Fruit fly (Drosophila melanogaster) whole organism, wandering third instar larva: ENCODE data around the gene CG42354.

ENCODE experiments used
- Abd-B ChIP-seq: fragments of >200 bp; optimal IDR thresholded peaks from 2 replicates; lab custom pipeline; 2017; ENCODE audit warnings: missing biosample characterization, missing genetic modification characterization
- CG32264 ChIP-seq: fragments of 200-800 bp; sonication (Bioruptor generic); optimal IDR thresholded peaks from 2 replicates; lab custom pipeline; 2016; ENCODE audit warnings: missing biosample characterization, missing genetic modification characterization
- CG9705 ChIP-seq: fragments of 200-800 bp; sonication (Bioruptor generic); optimal IDR thresholded peaks from 2 replicates; lab custom pipeline; 2018; ENCODE audit warnings: missing biosample characterization, mild to moderate bottlenecking, missing genetic modification characterization
- CrebA ChIP-seq: fragments of 200-800 bp; sonication (Bioruptor generic); optimal IDR thresholded peaks from 2 replicates; lab custom pipeline; 2016; ENCODE audit warnings: missing biosample characterization, mild to moderate bottlenecking, missing genetic modification characterization, borderline replicate concordance
- Dfd ChIP-seq: fragments of >200 bp; optimal IDR thresholded peaks from 2 replicates; lab custom pipeline; 2017; ENCODE audit warnings: missing biosample characterization, missing genetic modification characterization
- Dif ChIP-seq: fragments of 200-275, 200-300 bp; sonication (Bioruptor generic); optimal IDR thresholded peaks from 2 replicates; lab custom pipeline; 2018; ENCODE audit warnings: missing biosample characterization, missing genetic modification characterization; ENCODE audit not compliant: partially characterized antibody
- GATAd ChIP-seq: sonication (Bioruptor generic); optimal IDR thresholded peaks from 2 replicates; lab custom pipeline; 2016; ENCODE audit warnings: missing biosample characterization, missing genetic modification characterization
- HLH106 ChIP-seq: fragments of 200-800 bp; optimal IDR thresholded peaks from 3 replicates; lab custom pipeline; 2019; ENCODE audit warnings: missing biosample characterization, mild to moderate bottlenecking, missing genetic modification characterization, moderate library complexity
- Hnf4 ChIP-seq: fragments of 200-800 bp; sonication (Bioruptor generic); optimal IDR thresholded peaks from 2 replicates; lab custom pipeline; 2016; ENCODE audit warnings: missing biosample characterization, mild to moderate bottlenecking, missing genetic modification characterization
- Hr78 ChIP-seq: fragments of >200 bp; optimal IDR thresholded peaks from 2 replicates; lab custom pipeline; 2017; ENCODE audit warnings: missing biosample characterization, missing genetic modification characterization
- Hr83 ChIP-seq: fragments of 200-300 bp; sonication (Bioruptor generic); optimal IDR thresholded peaks from 2 replicates; lab custom pipeline; 2016; ENCODE audit warnings: missing biosample characterization, mild to moderate bottlenecking, missing genetic modification characterization, moderate library complexity; ENCODE audit not compliant: poor library complexity, severe bottlenecking
- Jra ChIP-seq: sonication (Bioruptor generic); optimal IDR thresholded peaks from 2 replicates; lab custom pipeline; 2016; ENCODE audit warnings: missing biosample characterization, missing genetic modification characterization
- Mio ChIP-seq: sonication (Bioruptor generic); optimal IDR thresholded peaks from 2 replicates; lab custom pipeline; 2016; ENCODE audit warnings: missing biosample characterization, missing genetic modification characterization
- Myc ChIP-seq: fragments of >200 bp; optimal IDR thresholded peaks from 2 replicates; lab custom pipeline; 2017
- N ChIP-seq: fragments of >200 bp; optimal IDR thresholded peaks from 2 replicates; lab custom pipeline; 2018; ENCODE audit warnings: missing biosample characterization, missing external identifiers, missing genetic modification characterization
- OdsH ChIP-seq: fragments of 200-800 bp; sonication (Bioruptor generic); optimal IDR thresholded peaks from 2 replicates; lab custom pipeline; 2016; ENCODE audit warnings: missing biosample characterization, mild to moderate bottlenecking, missing genetic modification characterization
- Rel ChIP-seq, 2 experiments: fragments of 200-800 bp; sonication (Bioruptor generic) in 1 of 2; optimal IDR thresholded peaks; 2 replicates in 1 of 2; 3 replicates in 1 of 2; lab custom pipeline; 2016 to 2019; ENCODE audit warnings: mild to moderate bottlenecking in 2 of 2, missing biosample characterization in 2 of 2, missing genetic modification characterization in 2 of 2, moderate library complexity in 1 of 2
- Sp1 ChIP-seq: fragments of 200-800 bp; sonication (Bioruptor generic); optimal IDR thresholded peaks from 3 replicates; lab custom pipeline; 2019; ENCODE audit warnings: missing biosample characterization, mild to moderate bottlenecking, missing genetic modification characterization, moderate library complexity
- Vsx2 ChIP-seq: fragments of 200-300, 225-300 bp; sonication (Bioruptor generic); optimal IDR thresholded peaks from 2 replicates; lab custom pipeline; 2018; ENCODE audit warnings: missing biosample characterization, missing genetic modification characterization; ENCODE audit not compliant: partially characterized antibody
- br ChIP-seq: fragments of 200-800 bp; sonication (Bioruptor generic); optimal IDR thresholded peaks from 2 replicates; lab custom pipeline; 2016; ENCODE audit warnings: missing biosample characterization, missing genetic modification characterization
- brk ChIP-seq: fragments of 200-800 bp; sonication (Bioruptor generic); optimal IDR thresholded peaks from 2 replicates; lab custom pipeline; 2016; ENCODE audit warnings: missing biosample characterization, mild to moderate bottlenecking, missing genetic modification characterization
- dl ChIP-seq, 2 experiments: fragments of 175-275, 200-275 bp in 1 of 2; fragments of 200-275 bp in 1 of 2; sonication (Bioruptor generic); optimal IDR thresholded peaks; lab custom pipeline; 2018; ENCODE audit warnings: mild to moderate bottlenecking in 2 of 2, missing biosample characterization in 2 of 2, missing genetic modification characterization in 2 of 2, moderate library complexity in 2 of 2; ENCODE audit not compliant: partially characterized antibody in 2 of 2, insufficient read depth in 1 of 2
- dmrt93B ChIP-seq: fragments of 200-800 bp; sonication (Bioruptor generic); optimal IDR thresholded peaks from 2 replicates; lab custom pipeline; 2018; ENCODE audit warnings: missing biosample characterization, mild to moderate bottlenecking, missing genetic modification characterization
- dsf ChIP-seq: sonication (Bioruptor generic); optimal IDR thresholded peaks from 2 replicates; lab custom pipeline; 2016; ENCODE audit warnings: missing biosample characterization, missing genetic modification characterization, borderline replicate concordance
- ey ChIP-seq: fragments of 200-800 bp; sonication (Bioruptor generic); optimal IDR thresholded peaks from 2 replicates; lab custom pipeline; 2016; ENCODE audit warnings: missing biosample characterization, missing genetic modification characterization
- foxo ChIP-seq, 2 experiments: fragments of 200-800 bp; sonication (Bioruptor generic); optimal IDR thresholded peaks; 2 replicates in 1 of 2; 3 replicates in 1 of 2; lab custom pipeline; 2016 to 2017; ENCODE audit warnings: missing biosample characterization in 2 of 2, missing genetic modification characterization in 2 of 2
- fru ChIP-seq: fragments of 200-800 bp; sonication (Bioruptor generic); optimal IDR thresholded peaks from 3 replicates; lab custom pipeline; 2016; ENCODE audit warnings: missing biosample characterization, mild to moderate bottlenecking, missing genetic modification characterization
- h ChIP-seq: fragments of 200-800 bp; sonication (Bioruptor generic); optimal IDR thresholded peaks from 3 replicates; lab custom pipeline; 2016; ENCODE audit warnings: missing biosample characterization, mild to moderate bottlenecking, missing genetic modification characterization
- jim ChIP-seq: fragments of 175-275, 200-325 bp; sonication (Bioruptor generic); optimal IDR thresholded peaks from 2 replicates; lab custom pipeline; 2016; ENCODE audit warnings: missing biosample characterization, mild to moderate bottlenecking, missing genetic modification characterization
- lola ChIP-seq: fragments of >200 bp; optimal IDR thresholded peaks from 2 replicates; lab custom pipeline; 2017; ENCODE audit warnings: missing biosample characterization, missing genetic modification characterization
- pan ChIP-seq: fragments of >200 bp; optimal IDR thresholded peaks from 2 replicates; lab custom pipeline; 2017
- psq ChIP-seq: fragments of 200-800 bp; sonication (Bioruptor generic); optimal IDR thresholded peaks from 3 replicates; lab custom pipeline; 2017; ENCODE audit warnings: missing biosample characterization, mild to moderate bottlenecking, missing genetic modification characterization, moderate library complexity
- rgr ChIP-seq: fragments of 200-800 bp; sonication (Bioruptor generic); optimal IDR thresholded peaks from 3 replicates; lab custom pipeline; 2016; ENCODE audit warnings: missing biosample characterization, mild to moderate bottlenecking, missing genetic modification characterization
- sage ChIP-seq: fragments of 200-800 bp; sonication (Bioruptor generic); optimal IDR thresholded peaks from 2 replicates; lab custom pipeline; 2016; ENCODE audit warnings: missing biosample characterization, mild to moderate bottlenecking, missing genetic modification characterization
- sv ChIP-seq: fragments of 200-800 bp; sonication (Bioruptor generic); optimal IDR thresholded peaks from 3 replicates; lab custom pipeline; 2016; ENCODE audit warnings: missing biosample characterization, missing genetic modification characterization
- tai ChIP-seq: sonication (Bioruptor generic); optimal IDR thresholded peaks from 2 replicates; lab custom pipeline; 2016; ENCODE audit warnings: missing biosample characterization, missing genetic modification characterization
- usp ChIP-seq: fragments of >200 bp; optimal IDR thresholded peaks from 2 replicates; lab custom pipeline; 2017; ENCODE audit warnings: missing biosample characterization, missing genetic modification characterization
- woc ChIP-seq: sonication (Bioruptor generic); optimal IDR thresholded peaks from 2 replicates; lab custom pipeline; 2016; ENCODE audit warnings: missing biosample characterization, mild to moderate bottlenecking, missing genetic modification characterization

Gene CG42354

DNA sequence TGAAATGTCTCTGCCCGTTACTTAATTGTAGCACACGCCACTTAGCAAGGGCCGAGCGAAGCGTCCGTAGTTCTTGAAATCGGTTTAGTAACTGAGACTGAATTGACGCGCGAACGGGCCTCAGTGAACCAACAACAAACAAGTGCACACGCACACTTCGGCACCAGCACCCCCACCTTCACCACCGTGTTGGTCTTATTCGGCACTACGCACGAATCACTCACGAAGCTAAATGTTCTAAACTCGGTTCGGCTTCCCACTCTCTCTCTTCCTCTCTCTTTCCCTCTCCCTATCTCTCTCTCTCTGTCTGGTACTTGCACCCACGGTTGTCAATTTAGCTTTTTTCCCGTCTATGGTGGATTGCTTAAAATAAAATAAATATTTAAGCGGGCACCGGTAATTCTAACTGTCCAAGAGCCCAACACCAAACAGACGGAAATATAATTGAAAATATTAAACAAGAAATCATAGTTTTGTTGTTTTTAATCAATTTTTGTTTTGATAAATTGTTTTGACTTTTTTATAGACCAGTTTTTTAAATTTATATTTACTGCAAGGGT is 13.2 kb downstream of the CG42354 start, which contains the start of gene Tob (continued):
- TF ChIP-seq CG9705 (GFP tag; lab: Kevin White, UChicago) (no peak), usp (no peak), Hr78 (no peak), Jra (GFP tag; lab: Kevin White, UChicago) (no peak), sage (GFP tag; lab: Kevin White, UChicago) (no peak), woc (GFP tag; lab: Kevin White, UChicago) (peak; percentile 78), sv (GFP tag; lab: Kevin White, UChicago) (no peak), Hnf4 (GFP tag; lab: Kevin White, UChicago) (peak; percentile 10), CrebA (GFP tag; lab: Kevin White, UChicago) (no peak)

DNA sequence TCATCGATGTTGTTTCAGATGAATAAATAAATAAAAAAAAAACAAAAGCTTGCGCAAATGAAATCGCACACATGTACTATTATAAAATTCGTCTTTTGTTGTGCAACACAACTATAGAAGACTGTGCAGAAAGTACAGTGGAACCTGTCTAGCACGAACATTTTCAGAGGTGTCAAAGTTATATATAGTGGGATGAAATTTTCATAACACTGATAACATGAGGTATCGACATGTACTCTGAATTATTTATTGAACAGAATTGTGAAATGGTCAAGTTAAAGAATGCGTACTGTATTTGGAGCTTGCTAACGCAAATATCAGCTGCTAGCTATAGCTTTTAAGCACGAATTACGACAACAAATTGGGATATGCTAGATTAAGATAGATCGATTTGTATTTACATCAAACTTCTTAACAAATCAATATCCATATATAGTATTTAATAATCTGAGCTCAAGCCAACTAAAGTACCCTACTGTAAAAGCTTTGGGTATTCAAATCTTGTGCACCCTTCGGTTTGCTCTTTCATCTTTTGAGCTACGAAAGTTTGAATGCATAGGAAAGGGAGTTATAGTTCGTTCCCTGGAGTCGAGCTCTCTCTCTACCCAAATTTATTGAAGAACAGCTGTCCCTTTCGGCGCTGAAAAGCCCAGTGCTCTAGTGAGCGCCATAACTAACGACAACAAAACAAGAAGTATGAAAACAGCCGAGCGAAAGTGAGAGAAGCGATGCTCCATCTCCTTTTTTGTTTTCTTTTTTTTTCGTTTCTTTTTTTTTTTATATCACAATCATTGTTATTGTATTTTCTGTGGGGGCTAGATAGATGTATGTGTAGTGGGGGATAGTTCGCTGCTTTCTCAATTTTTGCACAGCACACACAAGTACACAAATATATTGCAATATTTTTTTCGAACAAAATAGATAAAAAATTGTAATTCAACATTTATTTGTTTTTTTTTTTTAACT is 14.3 kb downstream of the CG42354 start:
- TF ChIP-seq sv (GFP tag; lab: Kevin White, UChicago) = peak; percentile 84
- no peak for TF ChIP-seq Abd-B (GFP tag; lab: Kevin White, UChicago)
- peak; percentile 80 for TF ChIP-seq Hnf4 (GFP tag; lab: Kevin White, UChicago)
- peak; percentile 41 for TF ChIP-seq Jra (GFP tag; lab: Kevin White, UChicago)
- no peak for TF ChIP-seq pan
- TF ChIP-seq Dif (GFP tag; lab: Kevin White, UChicago) = no peak
- TF ChIP-seq Hr83 (GFP tag; lab: Kevin White, UChicago) = peak; percentile 82
- peak; percentile 47 for TF ChIP-seq GATAd (GFP tag; lab: Kevin White, UChicago)
- TF ChIP-seq Vsx2 (GFP tag; lab: Kevin White, UChicago) = no peak
- peak; percentile 80 for TF ChIP-seq OdsH
- no peak for TF ChIP-seq N (GFP tag; lab: Kevin White, UChicago)
- no peak for TF ChIP-seq CrebA (GFP tag; lab: Kevin White, UChicago)
- peak; percentile 34 for TF ChIP-seq Mio (GFP tag; lab: Kevin White, UChicago)
- no peak for TF ChIP-seq Hr78
- no peak for TF ChIP-seq Dfd (GFP tag; lab: Kevin White, UChicago)
- peak; percentile 54 for TF ChIP-seq brk (GFP tag; lab: Kevin White, UChicago)
- TF ChIP-seq dmrt93B (GFP tag; lab: Kevin White, UChicago) = peak; percentile 41
- TF ChIP-seq Myc (lab: Kevin White, UChicago) = no peak
- no peak for TF ChIP-seq lola (GFP tag; lab: Kevin White, UChicago)
- TF ChIP-seq h (GFP tag; lab: Kevin White, UChicago) = peak; percentile 89
- TF ChIP-seq foxo (GFP tag; optimal IDR thresholded peaks at IDR 0.05; lab: Kevin White, UChicago) = peak; percentile 47 to 88
- no peak for TF ChIP-seq dl (GFP tag; optimal IDR thresholded peaks at IDR 0.05; lab: Kevin White, UChicago; ENCODE audit: insufficient read depth in 1 of 2, partially characterized antibody in 2 of 2)
- TF ChIP-seq Rel (GFP tag; optimal IDR thresholded peaks at IDR 0.05; lab: Kevin White, UChicago) = no peak
- peak; percentile 20 for TF ChIP-seq Rel (tag; optimal IDR thresholded peaks at IDR 0.05; lab: Kevin White, UChicago)
- TF ChIP-seq rgr (GFP tag; lab: Kevin White, UChicago) = peak; percentile 86
- peak; percentile 44 for TF ChIP-seq woc (GFP tag; lab: Kevin White, UChicago)
- TF ChIP-seq psq (GFP tag; lab: Kevin White, UChicago) = peak; percentile 65
- peak; percentile 64 for TF ChIP-seq CG32264
- TF ChIP-seq HLH106 (tag; lab: Kevin White, UChicago) = peak; percentile 76
- peak; percentile 84 for TF ChIP-seq ey
- no peak for TF ChIP-seq dsf
- peak; percentile 54 for TF ChIP-seq jim (GFP tag; lab: Kevin White, UChicago)
- TF ChIP-seq br (GFP tag; lab: Kevin White, UChicago) = peak; percentile 80
- peak; percentile 50 for TF ChIP-seq CG9705 (GFP tag; lab: Kevin White, UChicago)
- TF ChIP-seq sage (GFP tag; lab: Kevin White, UChicago) = peak; percentile 57
- peak; percentile 76 for TF ChIP-seq tai
- TF ChIP-seq usp = no peak
- peak; percentile 76 for TF ChIP-seq fru (GFP tag; lab: Kevin White, UChicago)
- TF ChIP-seq Sp1 = peak; percentile 37
